Fruit fly (Drosophila melanogaster) whole organism, embryonic: ENCODE measurements around the gene cry.

Source experiments
- Abd-B ChIP-seq: fragments of 200-800 bp; sonication (Bioruptor generic); optimal IDR thresholded peaks from 2 replicates; lab custom pipeline; 2018; ENCODE audit warnings: missing biosample characterization, mild to moderate bottlenecking, missing genetic modification characterization, moderate library complexity
- Bdp1 ChIP-seq: fragments of 200-800 bp; sonication (Bioruptor generic); optimal IDR thresholded peaks from 3 replicates; lab custom pipeline; 2016; ENCODE audit warnings: missing biosample characterization, missing genetic modification characterization
- Bteb2 ChIP-seq: fragments of 200-800 bp; sonication (Bioruptor generic); optimal IDR thresholded peaks from 2 replicates; lab custom pipeline; 2016; ENCODE audit warnings: missing biosample characterization, missing genetic modification characterization
- CG10654 ChIP-seq: fragments of 200-800 bp; sonication (Bioruptor generic); optimal IDR thresholded peaks from 2 replicates; lab custom pipeline; 2016; ENCODE audit warnings: missing biosample characterization, missing genetic modification characterization
- CG10959 ChIP-seq: fragments of 200-800 bp; sonication (Bioruptor generic); IDR thresholded peaks from 2 replicates; pipeline ENCODE4 v1.3.6; 2022; ENCODE audit warnings: missing biosample characterization, missing genetic modification characterization
- CG10979 ChIP-seq: fragments of 200-800 bp; sonication (Bioruptor generic); optimal IDR thresholded peaks from 2 replicates; lab custom pipeline; 2018; ENCODE audit warnings: missing biosample characterization, mild to moderate bottlenecking, missing genetic modification characterization, moderate library complexity
- CG11398 ChIP-seq: fragments of 200-800 bp; sonication (Bioruptor generic); optimal IDR thresholded peaks from 2 replicates; lab custom pipeline; 2016; ENCODE audit warnings: missing biosample characterization, missing genetic modification characterization
- CG11560 ChIP-seq: fragments of 200-800 bp; sonication (Bioruptor generic); IDR thresholded peaks from 3 replicates; pipeline ENCODE4 v1.3.6; 2022; ENCODE audit warnings: missing biosample characterization, missing genetic modification characterization
- CG11696 ChIP-seq: fragments of 200-800 bp; sonication (Bioruptor generic); IDR thresholded peaks from 2 replicates; pipeline ENCODE4 v1.3.6; 2022; ENCODE audit warnings: missing biosample characterization, missing genetic modification characterization
- CG12104 ChIP-seq: fragments of 200-800 bp; sonication (Bioruptor generic); optimal IDR thresholded peaks from 3 replicates; lab custom pipeline; 2016; ENCODE audit warnings: missing biosample characterization, missing genetic modification characterization
- CG13775 ChIP-seq: fragments of 200-800 bp; sonication (Bioruptor generic); optimal IDR thresholded peaks from 3 replicates; lab custom pipeline; 2017; ENCODE audit warnings: missing biosample characterization, mild to moderate bottlenecking, missing genetic modification characterization
- CG18011 ChIP-seq: fragments of 200-800 bp; sonication (Bioruptor generic); optimal IDR thresholded peaks from 2 replicates; lab custom pipeline; 2017; ENCODE audit warnings: missing biosample characterization, missing genetic modification characterization, mild to moderate bottlenecking, moderate library complexity, missing genotype
- CG1832 ChIP-seq: fragments of 200-800 bp; sonication (Bioruptor generic); optimal IDR thresholded peaks from 2 replicates; lab custom pipeline; 2017; ENCODE audit warnings: missing biosample characterization, mild to moderate bottlenecking, missing genetic modification characterization, inconsistent platforms
- CG18476 ChIP-seq: fragments of 200-800 bp; sonication (Bioruptor generic); optimal IDR thresholded peaks from 2 replicates; lab custom pipeline; 2016; ENCODE audit warnings: missing biosample characterization, mild to moderate bottlenecking, missing genetic modification characterization
- CG31441 ChIP-seq: fragments of 200-800 bp; sonication (Bioruptor generic); IDR thresholded peaks from 2 replicates; pipeline ENCODE4 v1.3.6; 2022; ENCODE audit warnings: missing biosample characterization, missing genetic modification characterization
- CG3726 ChIP-seq: fragments of 200-800 bp; sonication (Bioruptor generic); IDR thresholded peaks from 3 replicates; pipeline ENCODE4, ENCODE4 v1.3.6; 2022; ENCODE audit warnings: missing biosample characterization, missing genetic modification characterization
- CG6765 ChIP-seq: fragments of 200-800 bp; sonication (Bioruptor generic); optimal IDR thresholded peaks from 3 replicates; lab custom pipeline; 2017; ENCODE audit warnings: missing biosample characterization, mild to moderate bottlenecking, missing genetic modification characterization
- CG9876 ChIP-seq: fragments of 200-800 bp; sonication (Bioruptor generic); optimal IDR thresholded peaks from 2 replicates; lab custom pipeline; 2016; ENCODE audit warnings: missing biosample characterization, missing genetic modification characterization
- CkIIα-i1 ChIP-seq: fragments of 200-800 bp; sonication (Bioruptor generic); IDR thresholded peaks from 2 replicates; pipeline ENCODE4 v1.3.6; 2022; ENCODE audit warnings: missing biosample characterization, missing genetic modification characterization
- CrebB ChIP-seq: fragments of 200-800 bp; sonication (Bioruptor generic); optimal IDR thresholded peaks from 3 replicates; lab custom pipeline; 2018; ENCODE audit warnings: missing biosample characterization, mild to moderate bottlenecking, missing genetic modification characterization
- D19A ChIP-seq: fragments of 200-800 bp; optimal IDR thresholded peaks from 3 replicates; lab custom pipeline; 2019; ENCODE audit warnings: missing biosample characterization, mild to moderate bottlenecking, missing genetic modification characterization, moderate library complexity
- Dad ChIP-seq: fragments of 200-800 bp; sonication (Bioruptor generic); optimal IDR thresholded peaks from 3 replicates; lab custom pipeline; 2016; ENCODE audit warnings: missing biosample characterization, missing genetic modification characterization
- Dek ChIP-seq: fragments of 200-800 bp; sonication (Bioruptor generic); optimal IDR thresholded peaks from 3 replicates; lab custom pipeline; 2019; ENCODE audit warnings: missing biosample characterization, mild to moderate bottlenecking, missing genetic modification characterization, moderate library complexity
- Ets65A ChIP-seq: fragments of 200-800 bp; sonication (Bioruptor generic); peaks from one replicate; lab custom pipeline; 2016; ENCODE audit warnings: missing biosample characterization, missing genetic modification characterization
- Ets97D ChIP-seq: fragments of 200-800 bp; sonication (Bioruptor generic); optimal IDR thresholded peaks from 3 replicates; lab custom pipeline; 2016; ENCODE audit warnings: missing biosample characterization, missing genetic modification characterization
- Med ChIP-seq: fragments of 200-800 bp; sonication (Bioruptor generic); peaks from one replicate; lab custom pipeline; 2016; ENCODE audit warnings: missing biosample characterization, missing genetic modification characterization, mild to moderate bottlenecking, inconsistent platforms, moderate library complexity
- Ravus ChIP-seq: fragments of 200-800 bp; sonication (Bioruptor generic); IDR thresholded peaks from 2 replicates; pipeline ENCODE4 v1.3.6; 2022; ENCODE audit warnings: missing biosample characterization, missing genetic modification characterization
- Sin3A ChIP-seq: fragments of >200 bp; optimal IDR thresholded peaks from 2 replicates; lab custom pipeline; 2018
- az2 ChIP-seq: fragments of 200-800 bp; sonication (Bioruptor generic); optimal IDR thresholded peaks from 3 replicates; lab custom pipeline; 2016; ENCODE audit warnings: missing biosample characterization, missing genetic modification characterization
- bab2 ChIP-seq: fragments of 200-800 bp; sonication (Bioruptor generic); optimal IDR thresholded peaks from 2 replicates; lab custom pipeline; 2016; ENCODE audit warnings: missing biosample characterization, missing genetic modification characterization
- bigmax ChIP-seq: fragments of 200-800 bp; sonication (Bioruptor generic); optimal IDR thresholded peaks from 2 replicates; lab custom pipeline; 2018; ENCODE audit warnings: missing biosample characterization, mild to moderate bottlenecking, missing genetic modification characterization
- da ChIP-seq: fragments of 200-800 bp; sonication (Bioruptor generic); optimal IDR thresholded peaks from 2 replicates; lab custom pipeline; 2016; ENCODE audit warnings: missing biosample characterization, missing genetic modification characterization
- dysf ChIP-seq: fragments of 200-800 bp; sonication (Bioruptor generic); IDR thresholded peaks from 3 replicates; pipeline ENCODE4 v1.3.6; 2022; ENCODE audit warnings: missing biosample characterization, missing genetic modification characterization
- ewg ChIP-seq: fragments of 200-800 bp; sonication (Bioruptor generic); optimal IDR thresholded peaks from 3 replicates; lab custom pipeline; 2017; ENCODE audit warnings: mild to moderate bottlenecking, missing biosample characterization, missing genetic modification reagents, missing genetic modification characterization
- fd3F ChIP-seq: fragments of 200-800 bp; sonication (Bioruptor generic); optimal IDR thresholded peaks from 2 replicates; lab custom pipeline; 2018; ENCODE audit warnings: missing biosample characterization, mild to moderate bottlenecking, missing genetic modification characterization, moderate library complexity
- gfzf ChIP-seq: fragments of 200-800 bp; sonication (Bioruptor generic); optimal IDR thresholded peaks from 2 replicates; lab custom pipeline; 2016; ENCODE audit warnings: missing biosample characterization, mild to moderate bottlenecking, missing genetic modification characterization, moderate library complexity
- lab ChIP-seq: fragments of 200-800 bp; sonication (Bioruptor generic); optimal IDR thresholded peaks from 3 replicates; lab custom pipeline; 2017; ENCODE audit warnings: missing biosample characterization, missing genetic modification characterization, mild to moderate bottlenecking, moderate library complexity, missing genetic modification reagents
- nerfin-2 ChIP-seq: fragments of 200-800 bp; sonication (Bioruptor generic); IDR thresholded peaks from 2 replicates; pipeline ENCODE4 v1.3.6; 2022; ENCODE audit warnings: missing biosample characterization, missing genetic modification characterization; ENCODE audit not compliant: partially characterized antibody
- odd ChIP-seq: fragments of 200-800 bp; sonication (Bioruptor generic); optimal IDR thresholded peaks from 2 replicates; lab custom pipeline; 2017; ENCODE audit warnings: missing biosample characterization, mild to moderate bottlenecking, missing genetic modification characterization
- onecut ChIP-seq: fragments of 200-800 bp; sonication (Bioruptor generic); IDR thresholded peaks from 2 replicates; pipeline ENCODE4 v1.3.6; 2022; ENCODE audit warnings: missing biosample characterization, missing genetic modification characterization
- pfk ChIP-seq: fragments of 200-800 bp; sonication (Bioruptor generic); optimal IDR thresholded peaks from 2 replicates; lab custom pipeline; 2018; ENCODE audit warnings: missing biosample characterization, mild to moderate bottlenecking, missing genetic modification characterization, moderate library complexity
- psq ChIP-seq: fragments of 200-800 bp; sonication (Bioruptor generic); optimal IDR thresholded peaks from 2 replicates; lab custom pipeline; 2017; ENCODE audit warnings: missing biosample characterization, missing genetic modification characterization
- rib ChIP-seq: fragments of 200-800 bp; sonication (Bioruptor generic); IDR thresholded peaks from 2 replicates; pipeline ENCODE4 v1.3.6; 2022; ENCODE audit warnings: missing biosample characterization, missing genetic modification characterization
- salm ChIP-seq: fragments of 200-800 bp; sonication (Bioruptor generic); optimal IDR thresholded peaks from 2 replicates; lab custom pipeline; 2018; ENCODE audit warnings: missing biosample characterization, mild to moderate bottlenecking, missing genetic modification characterization
- sens ChIP-seq: fragments of 200-800 bp; sonication (Bioruptor generic); peaks from one replicate; lab custom pipeline; 2016; ENCODE audit warnings: missing biosample characterization, missing genetic modification characterization
- sens-2 ChIP-seq: fragments of 200-800 bp; sonication (Bioruptor generic); IDR thresholded peaks from 2 replicates; pipeline ENCODE4 v1.3.6; 2022; ENCODE audit warnings: missing biosample characterization, missing genetic modification characterization
- sisA ChIP-seq: fragments of 200-800 bp; sonication (Bioruptor generic); IDR thresholded peaks from 2 replicates; pipeline ENCODE4 v1.3.6; 2022; ENCODE audit warnings: missing biosample characterization, missing genetic modification characterization
- vfl ChIP-seq: fragments of 200-800 bp; sonication (Bioruptor generic); optimal IDR thresholded peaks from 2 replicates; lab custom pipeline; 2016; ENCODE audit warnings: missing biosample characterization, missing genetic modification characterization
- vvl ChIP-seq: fragments of 200-800 bp; sonication (Bioruptor generic); IDR thresholded peaks from 2 replicates; pipeline ENCODE4 v1.3.6; 2022; ENCODE audit warnings: missing biosample characterization, missing genetic modification characterization
- wek ChIP-seq: fragments of 200-800 bp; sonication (Bioruptor generic); optimal IDR thresholded peaks from 3 replicates; lab custom pipeline; 2018; ENCODE audit warnings: missing biosample characterization, mild to moderate bottlenecking, missing genetic modification characterization, moderate library complexity
- zfh1 ChIP-seq: fragments of 200-800 bp; sonication (Bioruptor generic); IDR thresholded peaks from 3 replicates; pipeline ENCODE4 v1.3.6; 2022; ENCODE audit warnings: missing biosample characterization, missing genetic modification characterization

cry gene

dm6 chr3R:19226137-19226873, 14.4 kb downstream of the cry start, which contains the start of gene vib (continued):
- TF ChIP-seq rib (GFP tag; lab: Robert Waterston, UW) (peak; percentile 49; the same call in 1 of the 2 replicates), D19A (tag; lab: Kevin White, UChicago) (peak; percentile 65), Ets65A (peak; percentile 52), odd (GFP tag; lab: Kevin White, UChicago) (no peak), pfk (no peak), CG18476 (GFP tag; lab: Kevin White, UChicago) (no peak), sens (GFP tag; lab: Kevin White, UChicago) (peak; percentile 47), zfh1 (GFP tag; lab: Robert Waterston, UW) (peak; percentile 66; the same call in 2 of the 3 replicates), ewg (GFP tag; lab: Kevin White, UChicago) (peak; percentile 78), Bdp1 (GFP tag; lab: Kevin White, UChicago) (no peak), CG10979 (tag; lab: Kevin White, UChicago) (peak; percentile 53), CkIIα-i1 (no peak), CG11696 (0 out of 2 replicates have a peak, but pooled peaks have one; percentile 36), CG10959 (no peak), bigmax (no peak), dysf (GFP tag; lab: Robert Waterston, UW) (peak; percentile 32; the same call in 1 of the 3 replicates), CG10654 (GFP tag; lab: Kevin White, UChicago) (peak; percentile 11), vfl (GFP tag; lab: Kevin White, UChicago) (no peak), az2 (peak; percentile 49), bab2 (GFP tag; lab: Kevin White, UChicago) (no peak), sens-2 (GFP tag; lab: Robert Waterston, UW) (peak; percentile 27; the same call in 1 of the 2 replicates), CG11398 (GFP tag; lab: Kevin White, UChicago) (no peak), Dad (no peak), sisA (GFP tag; lab: Robert Waterston, UW) (no peak), CG1832 (GFP tag; lab: Kevin White, UChicago) (no peak), salm (tag; lab: Kevin White, UChicago) (no peak), CrebB (tag; lab: Kevin White, UChicago) (peak; percentile 44), CG9876 (GFP tag; lab: Kevin White, UChicago) (no peak), gfzf (GFP tag; lab: Kevin White, UChicago) (peak; percentile 46), Med (peak; percentile 91), Abd-B (GFP tag; lab: Kevin White, UChicago) (no peak), CG12104 (GFP tag; lab: Kevin White, UChicago) (no peak), Ets97D (GFP tag; lab: Kevin White, UChicago) (peak; percentile 58), onecut (GFP tag; lab: Robert Waterston, UW) (peak; percentile 72), nerfin-2 (GFP tag; lab: Robert Waterston, UW) (peak; percentile 93), CG31441 (GFP tag; lab: Robert Waterston, UW) (peak; percentile 77), da (GFP tag; lab: Kevin White, UChicago) (no peak), Dek (tag; lab: Kevin White, UChicago) (peak; percentile 46), CG18011 (no peak), psq (GFP tag; lab: Kevin White, UChicago) (no peak), CG3726 (no peak), Bteb2 (GFP tag; lab: Kevin White, UChicago) (no peak), Sin3A (lab: Kevin White, UChicago) (peak; percentile 10), CG6765 (GFP tag; lab: Kevin White, UChicago) (peak; percentile 61), CG13775 (GFP tag; lab: Kevin White, UChicago) (peak; percentile 39), wek (GFP tag; lab: Kevin White, UChicago) (peak; percentile 65), lab (peak; percentile 83), fd3F (GFP tag; lab: Kevin White, UChicago) (peak; percentile 0), vvl (GFP tag; lab: Robert Waterston, UW) (peak; percentile 81), Ravus (no peak), CG11560 (tag; lab: Robert Waterston, UW) (no peak)
